Worm (Caenorhabditis elegans) whole organism, L4 larva: Measurements from ENCODE around the gene H35N09.2.

ENCODE experiments used
- nhr-10 ChIP-seq: fragments of 150-350 bp; optimal IDR thresholded peaks from 2 replicates; lab custom pipeline; 2014; ENCODE audit warnings: missing biosample characterization, missing genetic modification characterization
- nhr-25 ChIP-seq: sonication (generic microtip); optimal IDR thresholded peaks from 2 replicates; lab custom pipeline; 2017; ENCODE audit warnings: missing genetic modification characterization, mild to moderate bottlenecking, missing compliant biosample characterization, antibody characterized with exemption, moderate library complexity, borderline replicate concordance; ENCODE audit not compliant: insufficient read depth

DNA sequence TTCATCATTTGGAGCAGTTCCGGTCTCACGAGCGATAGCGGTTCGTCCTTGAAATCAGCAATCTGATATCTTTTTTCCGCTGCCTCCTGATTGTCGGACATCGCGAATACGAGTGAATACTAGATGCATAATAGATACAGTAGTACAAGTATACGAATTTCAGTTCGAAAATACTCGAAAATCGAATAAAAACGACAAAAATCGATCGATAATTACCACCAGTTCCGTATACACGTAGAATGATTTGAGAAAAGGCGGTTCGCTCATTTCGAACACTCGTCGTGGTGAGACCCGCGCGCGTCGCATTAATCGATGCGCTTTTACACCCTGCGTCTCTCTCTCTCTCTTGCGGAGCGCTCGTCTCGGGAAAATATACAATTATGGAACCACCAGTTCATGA, 42.1 kb upstream of the H35N09.2 start, which contains the start of gene F12D9.2:
- no peak for TF ChIP-seq nhr-25 (tag; lab: Kevin White, UChicago)
- no peak for TF ChIP-seq nhr-10
